Worm (Caenorhabditis elegans): ENCODE data around the gene Y17G7B.12.

Y17G7B.12 gene

ce11 chrII:12023315-12023878 is at the start of gene Y17G7B.12:
Y17G7B.12 (plus strand) TSS chrII:12023861.
- TF ChIP-seq unc-62 (GFP tag; optimal IDR thresholded peaks at IDR 0.05) = no peak

DNA sequence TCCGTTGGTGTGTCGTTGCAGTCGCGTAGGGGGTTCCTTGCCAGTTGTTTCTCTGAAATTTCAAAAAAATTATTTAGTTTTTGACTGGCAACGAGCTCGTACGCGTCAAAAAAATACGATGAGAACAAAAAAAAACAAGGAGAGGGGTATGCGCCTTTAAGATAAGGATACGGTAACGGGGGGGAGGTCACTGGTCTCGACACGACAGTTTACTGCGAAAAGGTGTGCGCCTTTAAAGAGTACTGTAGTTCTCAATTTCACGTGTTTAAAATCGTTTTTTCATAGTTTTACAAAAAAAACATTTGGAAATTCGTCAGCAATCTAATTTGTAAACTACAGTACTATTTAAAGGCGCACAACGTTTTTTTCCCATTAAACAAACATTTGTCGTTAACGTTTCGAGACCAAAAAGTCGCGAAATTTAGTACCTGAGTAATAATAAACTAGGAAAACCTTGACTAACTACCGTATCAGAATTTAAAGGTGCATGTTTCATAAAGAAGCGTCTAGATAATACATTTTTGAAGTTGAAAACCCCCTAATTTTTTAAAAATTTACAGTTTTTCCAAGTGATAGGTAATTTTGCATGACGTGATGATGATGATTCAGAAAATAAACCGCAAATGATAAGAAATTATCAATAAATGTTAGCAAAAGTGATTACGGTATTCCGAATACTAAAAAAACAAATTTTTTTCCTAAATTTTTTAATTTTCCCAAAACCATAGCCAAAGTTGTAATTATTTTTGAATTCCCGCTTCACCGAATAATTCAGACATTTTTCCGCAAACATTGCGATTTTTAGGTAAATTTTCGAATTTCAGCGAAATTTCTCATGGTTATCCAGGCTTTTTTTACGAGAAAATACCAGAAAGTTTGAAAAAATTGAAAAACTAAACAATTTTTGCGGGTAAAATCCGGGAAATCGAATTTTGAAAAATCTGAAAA is 49.3 kb upstream of the Y17G7B.12 start:
- no peak for TF ChIP-seq unc-62 (GFP tag; optimal IDR thresholded peaks at IDR 0.05)

- TF ChIP-seq unc-62 (GFP tag; optimal IDR thresholded peaks at IDR 0.05) = no peak
Measured at ce11 chrII:11976727-11977259, 46.9 kb upstream of the Y17G7B.12 start.

ce11 chrII:11977363-11977762 is 46.3 kb upstream of the Y17G7B.12 start, which contains the start of gene Y17G7B.21:
Y17G7B.21 (minus strand) TSS chrII:11977661.
- TF ChIP-seq unc-62 (GFP tag; optimal IDR thresholded peaks at IDR 0.05) = no peak

DNA sequence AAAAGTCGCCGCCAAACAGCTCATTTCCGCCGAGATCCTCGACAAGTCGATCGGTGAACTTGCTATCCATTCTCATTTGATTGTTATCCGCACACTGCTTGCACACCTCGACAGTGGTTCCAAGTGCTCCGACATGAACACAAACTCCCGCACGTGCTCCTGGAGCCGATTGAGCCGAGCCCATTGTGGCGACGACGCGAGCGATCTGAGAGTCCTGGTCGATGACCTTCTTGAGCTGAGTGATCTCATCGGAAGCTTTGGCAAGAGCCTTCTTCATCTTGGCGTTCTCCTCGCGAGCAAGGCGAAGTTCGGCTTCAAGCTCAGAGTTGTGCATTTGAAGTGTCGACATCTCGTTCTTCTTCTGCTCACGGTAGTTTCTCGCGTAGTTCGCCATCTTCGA is 45.2 kb upstream of the Y17G7B.12 start:
- TF ChIP-seq unc-62 (GFP tag; optimal IDR thresholded peaks at IDR 0.05) = no peak

- TF ChIP-seq unc-62 (GFP tag; optimal IDR thresholded peaks at IDR 0.05) = no peak
Measured at ce11 chrII:11978920-11979319, 44.7 kb upstream of the Y17G7B.12 start.

- no peak for TF ChIP-seq unc-62 (GFP tag; optimal IDR thresholded peaks at IDR 0.05)
Measured at ce11 chrII:11979449-11980095, 44.1 kb upstream of the Y17G7B.12 start, which contains the start of the genes ash-2 and Y17G7B.20. ash-2 (plus strand) TSS chrII:11979838. Y17G7B.20 (minus strand) TSS chrII:11979844.

DNA sequence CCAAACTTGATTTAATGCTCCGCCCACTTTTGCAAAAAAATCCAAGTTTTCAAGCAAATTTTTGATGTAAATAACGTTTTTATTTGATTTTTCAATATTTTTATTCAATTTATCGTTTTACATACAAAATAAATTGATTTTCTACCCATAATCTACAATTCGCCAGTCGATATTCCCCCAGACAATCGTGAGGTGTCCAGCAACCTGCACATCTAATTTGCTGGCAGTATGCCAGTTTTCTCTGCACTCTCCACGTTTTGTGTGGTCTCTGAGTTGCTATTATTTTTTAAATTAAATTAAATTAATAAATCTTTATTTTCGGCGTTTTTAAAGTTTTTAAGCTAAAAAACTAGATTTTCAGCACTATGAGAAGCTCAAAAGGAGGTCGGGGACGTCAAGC is 43.6 kb upstream of the Y17G7B.12 start:
- TF ChIP-seq unc-62 (GFP tag; optimal IDR thresholded peaks at IDR 0.05) = no peak

- no peak for TF ChIP-seq unc-62 (GFP tag; optimal IDR thresholded peaks at IDR 0.05)
Measured at ce11 chrII:11988724-11989123, 34.9 kb upstream of the Y17G7B.12 start, which contains the start of gene Y17G7B.3. Y17G7B.3 (plus strand) TSS chrII:11989024.

ce11 chrII:11992701-11993100 is 31.0 kb upstream of the Y17G7B.12 start, which contains the start of gene dhps-1:
dhps-1 (plus strand) TSS chrII:11993001.
- no peak for TF ChIP-seq unc-62 (GFP tag; optimal IDR thresholded peaks at IDR 0.05)

ce11 chrII:11994940-11995339 is 28.7 kb upstream of the Y17G7B.12 start:
- no peak for TF ChIP-seq unc-62 (GFP tag; optimal IDR thresholded peaks at IDR 0.05)

DNA sequence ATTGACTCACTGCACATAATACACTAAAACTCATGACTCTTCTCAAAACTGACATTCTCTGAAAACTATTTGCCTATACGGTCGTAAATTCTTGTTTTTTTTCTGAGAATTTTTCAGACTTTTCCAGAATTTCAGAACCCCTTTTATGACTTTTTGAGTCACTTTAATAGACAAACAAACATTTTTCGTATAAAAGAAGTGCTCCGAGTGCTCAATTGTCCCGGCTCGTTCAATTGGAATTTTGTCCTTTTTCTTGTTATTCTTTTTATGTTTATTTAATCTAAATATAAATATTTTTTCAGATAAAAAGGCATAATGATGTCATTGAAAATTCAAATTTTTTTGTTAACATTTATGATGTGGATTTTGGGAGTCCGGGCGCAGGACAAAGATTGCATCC is 24.8 kb upstream of the Y17G7B.12 start, which contains the start of gene Y17G7B.23:
Y17G7B.23 (plus strand) TSS at position 301 of the 400 bp plus-strand sequence.
- no peak for TF ChIP-seq unc-62 (GFP tag; optimal IDR thresholded peaks at IDR 0.05)

DNA sequence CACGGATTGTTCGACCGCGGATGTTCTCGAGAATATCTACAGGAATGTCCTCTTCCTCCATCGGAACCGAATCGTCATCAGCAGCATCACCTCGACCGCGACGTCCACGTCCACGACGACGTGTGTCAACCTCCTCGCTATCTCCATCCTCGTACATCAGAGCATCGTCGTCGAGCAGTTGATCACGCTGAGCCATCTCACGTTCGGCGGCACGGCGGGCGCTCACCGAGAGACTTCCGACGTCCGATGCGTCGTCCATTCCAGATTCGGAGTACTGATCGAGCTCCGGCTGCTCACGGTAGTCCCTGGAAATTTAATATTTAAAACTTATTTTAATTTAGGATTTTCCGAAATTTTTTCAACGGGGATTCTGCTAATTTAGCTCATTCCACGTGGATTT is 17.7 kb upstream of the Y17G7B.12 start:
- TF ChIP-seq unc-62 (GFP tag; optimal IDR thresholded peaks at IDR 0.05) = no peak

- TF ChIP-seq unc-62 (GFP tag; optimal IDR thresholded peaks at IDR 0.05) = no peak
Measured at ce11 chrII:12006575-12007098, 17.0 kb upstream of the Y17G7B.12 start, which contains the start of gene mcm-2. mcm-2 (minus strand) TSS chrII:12006625.

ce11 chrII:12008772-12009171 is 14.9 kb upstream of the Y17G7B.12 start, which contains the start of gene glb-29:
glb-29 (plus strand) TSS chrII:12009072.
- no peak for TF ChIP-seq unc-62 (GFP tag; optimal IDR thresholded peaks at IDR 0.05)
